Worm (Caenorhabditis elegans) whole organism, late embryonic: ENCODE results near the gene srsy-1.

ENCODE experiments used
- F13H6.1 ChIP-seq: sonication (generic microtip); optimal IDR thresholded peaks from 2 replicates; lab custom pipeline; 2016; ENCODE audit warnings: missing genetic modification characterization, missing compliant biosample characterization
- K09A11.1 ChIP-seq: sonication (generic microtip); optimal IDR thresholded peaks from 2 replicates; lab custom pipeline; 2017; ENCODE audit warnings: antibody characterized with exemption, mild to moderate bottlenecking, missing genetic modification characterization, missing compliant biosample characterization; ENCODE audit not compliant: insufficient read depth
- ahr-1 ChIP-seq: sonication (generic microtip); optimal IDR thresholded peaks from 2 replicates; lab custom pipeline; 2016; ENCODE audit warnings: missing genetic modification characterization, missing compliant biosample characterization
- ama-1 ChIP-seq: fragments of 150-350 bp; optimal IDR thresholded peaks from 2 replicates; lab custom pipeline; 2014
- ceh-18 ChIP-seq: sonication (generic microtip); optimal IDR thresholded peaks from 2 replicates; lab custom pipeline; 2016; ENCODE audit warnings: missing genetic modification characterization, missing compliant biosample characterization
- ceh-22 ChIP-seq: sonication (generic microtip); optimal IDR thresholded peaks from 2 replicates; lab custom pipeline; 2017; ENCODE audit warnings: missing biosample characterization, missing genetic modification characterization
- ceh-24 ChIP-seq: sonication (generic microtip); optimal IDR thresholded peaks from 2 replicates; lab custom pipeline; 2016; ENCODE audit warnings: mild to moderate bottlenecking, missing genetic modification characterization, missing compliant biosample characterization
- ceh-31 ChIP-seq: sonication (generic microtip); optimal IDR thresholded peaks from 2 replicates; lab custom pipeline; 2016; ENCODE audit warnings: missing genetic modification characterization, missing compliant biosample characterization
- ceh-48 ChIP-seq: sonication (generic microtip); optimal IDR thresholded peaks from 2 replicates; lab custom pipeline; 2016; ENCODE audit warnings: missing genetic modification characterization, inconsistent platforms, missing compliant biosample characterization
- ceh-6 ChIP-seq: fragments of 200-800 bp; sonication (Bioruptor generic); optimal IDR thresholded peaks from 2 replicates; lab custom pipeline; 2018; ENCODE audit warnings: mild to moderate bottlenecking, missing genetic modification characterization, missing compliant biosample characterization
- ceh-9 ChIP-seq: sonication (generic microtip); optimal IDR thresholded peaks from 2 replicates; lab custom pipeline; 2016; ENCODE audit warnings: mild to moderate bottlenecking, missing genetic modification characterization, inconsistent platforms, missing compliant biosample characterization
- dmd-4 ChIP-seq: sonication (generic microtip); optimal IDR thresholded peaks from 2 replicates; lab custom pipeline; 2016; ENCODE audit warnings: borderline replicate concordance, missing genetic modification characterization, missing compliant biosample characterization
- dve-1 ChIP-seq: sonication (generic microtip); optimal IDR thresholded peaks from 2 replicates; lab custom pipeline; 2017; ENCODE audit warnings: antibody characterized with exemption, mild to moderate bottlenecking, missing genetic modification characterization, missing compliant biosample characterization
- ets-4 ChIP-seq: sonication (generic microtip); optimal IDR thresholded peaks from 2 replicates; lab custom pipeline; 2016; ENCODE audit warnings: missing genetic modification characterization, missing compliant biosample characterization
- fkh-6 ChIP-seq: sonication (generic microtip); optimal IDR thresholded peaks from 2 replicates; lab custom pipeline; 2016; ENCODE audit warnings: missing genetic modification characterization, missing compliant biosample characterization
- gmeb-2 ChIP-seq: sonication (generic microtip); optimal IDR thresholded peaks from 2 replicates; lab custom pipeline; 2016; ENCODE audit warnings: missing genetic modification characterization, inconsistent platforms, missing compliant biosample characterization
- hlh-30 ChIP-seq: sonication (generic microtip); optimal IDR thresholded peaks from 2 replicates; lab custom pipeline; 2017; ENCODE audit warnings: antibody characterized with exemption, missing genetic modification characterization, missing compliant biosample characterization; ENCODE audit not compliant: insufficient read depth
- hlh-6 ChIP-seq: sonication (generic microtip); optimal IDR thresholded peaks from 2 replicates; lab custom pipeline; 2016; ENCODE audit warnings: missing genotype, missing genetic modification characterization, missing compliant biosample characterization
- madf-2 ChIP-seq: sonication (generic microtip); optimal IDR thresholded peaks from 2 replicates; lab custom pipeline; 2017; ENCODE audit warnings: missing genetic modification characterization, missing compliant biosample characterization
- nfya-1 ChIP-seq: sonication (generic microtip); optimal IDR thresholded peaks from 2 replicates; lab custom pipeline; 2017; ENCODE audit warnings: missing genetic modification characterization, mild to moderate bottlenecking, missing compliant biosample characterization, antibody characterized with exemption, moderate library complexity
- nhr-232 ChIP-seq: sonication (generic microtip); optimal IDR thresholded peaks from 2 replicates; lab custom pipeline; 2016; ENCODE audit warnings: missing genetic modification characterization, missing compliant biosample characterization
- npax-4 ChIP-seq: sonication (generic microtip); optimal IDR thresholded peaks from 2 replicates; lab custom pipeline; 2016; ENCODE audit warnings: missing genetic modification characterization, missing compliant biosample characterization
- pat-9 ChIP-seq: fragments of 200-800 bp; sonication (Bioruptor generic); optimal IDR thresholded peaks from 2 replicates; lab custom pipeline; 2018; ENCODE audit warnings: mild to moderate bottlenecking, missing genetic modification characterization, moderate library complexity, missing compliant biosample characterization
- pax-1 ChIP-seq: fragments of 150-350 bp; optimal IDR thresholded peaks from 2 replicates; lab custom pipeline; 2014; ENCODE audit warnings: missing biosample characterization, missing genetic modification characterization
- pha-2 ChIP-seq: sonication (generic microtip); optimal IDR thresholded peaks from 2 replicates; lab custom pipeline; 2017; ENCODE audit warnings: mild to moderate bottlenecking, missing genetic modification characterization, missing compliant biosample characterization
- pha-4 ChIP-seq: fragments of 150-350 bp; optimal IDR thresholded peaks from 2 replicates; lab custom pipeline; 2018; ENCODE audit warnings: missing biosample characterization, missing genetic modification reagents, missing genetic modification characterization
- pros-1 ChIP-seq: fragments of 150-350 bp; optimal IDR thresholded peaks from 2 replicates; lab custom pipeline; 2014; ENCODE audit warnings: missing biosample characterization, missing genetic modification reagents, missing genetic modification characterization
- ref-2 ChIP-seq: sonication (generic microtip); optimal IDR thresholded peaks from 2 replicates; lab custom pipeline; 2016; ENCODE audit warnings: missing genetic modification characterization, missing compliant biosample characterization
- rnt-1 ChIP-seq: sonication (generic microtip); optimal IDR thresholded peaks from 2 replicates; lab custom pipeline; 2016; ENCODE audit warnings: missing genetic modification characterization, missing compliant biosample characterization
- sdc-2 ChIP-seq: sonication (generic microtip); optimal IDR thresholded peaks from 2 replicates; lab custom pipeline; 2016; ENCODE audit warnings: missing genotype, missing genetic modification characterization, missing compliant biosample characterization
- sox-2 ChIP-seq: fragments of 200-800 bp; sonication (Bioruptor generic); IDR thresholded peaks from 2 replicates; pipeline ENCODE4 v1.3.6; 2022; ENCODE audit warnings: missing genetic modification reagents, missing genetic modification characterization, missing compliant biosample characterization
- sox-4 ChIP-seq: sonication (generic microtip); optimal IDR thresholded peaks from 2 replicates; lab custom pipeline; 2017; ENCODE audit warnings: mild to moderate bottlenecking, missing genetic modification characterization, inconsistent platforms, missing compliant biosample characterization
- tbx-2 ChIP-seq: sonication (generic microtip); optimal IDR thresholded peaks from 2 replicates; lab custom pipeline; 2016; ENCODE audit warnings: missing genetic modification characterization, missing compliant biosample characterization
- tbx-7 ChIP-seq: sonication (generic microtip); optimal IDR thresholded peaks from 2 replicates; lab custom pipeline; 2016; ENCODE audit warnings: missing genotype, missing genetic modification characterization, missing compliant biosample characterization
- unc-42 ChIP-seq: sonication (generic microtip); optimal IDR thresholded peaks from 2 replicates; lab custom pipeline; 2016; ENCODE audit warnings: missing genotype, missing genetic modification characterization, missing compliant biosample characterization
- unc-55 ChIP-seq: sonication (generic microtip); optimal IDR thresholded peaks from 2 replicates; lab custom pipeline; 2017; ENCODE audit warnings: missing biosample characterization, missing genetic modification reagents, missing genetic modification characterization
- zip-5 ChIP-seq: sonication (generic microtip); optimal IDR thresholded peaks from 2 replicates; lab custom pipeline; 2016; ENCODE audit warnings: missing genetic modification characterization, missing compliant biosample characterization

srsy-1 gene

ce11 chrII:5069525-5069924, 46.3 kb upstream of the srsy-1 start, which contains the start of gene idpb-2:
TSS of gene idpb-2 (minus strand) at chrII:5069625.
- TF ChIP-seq hlh-6 (tag; lab: Kevin White, UChicago) (no peak), ceh-18 (tag; lab: Kevin White, UChicago) (no peak), pat-9 (tag; lab: Kevin White, UChicago) (no peak), ref-2 (tag; lab: Kevin White, UChicago) (no peak), pros-1 (tag; lab: Kevin White, UChicago) (no peak), ceh-24 (tag; lab: Kevin White, UChicago) (no peak), K09A11.1 (tag; lab: Kevin White, UChicago) (no peak), ama-1 (no peak), sox-4 (no peak), ets-4 (tag; lab: Kevin White, UChicago) (no peak), nfya-1 (no peak), madf-2 (no peak), ceh-9 (tag; lab: Kevin White, UChicago) (no peak), rnt-1 (no peak)

ce11 chrII:5071265-5071664, 44.6 kb upstream of the srsy-1 start, which contains the start of gene C27A2.7:
TSS of gene C27A2.7 (minus strand) at chrII:5071365.
- TF ChIP-seq pha-4, result no peak
- no peak for TF ChIP-seq nhr-232 (tag; lab: Kevin White, UChicago)
- TF ChIP-seq npax-4 (tag; lab: Kevin White, UChicago), result no peak
- no peak for TF ChIP-seq pha-2
- TF ChIP-seq gmeb-2 (tag; lab: Kevin White, UChicago), result no peak
- TF ChIP-seq ceh-31 (tag; lab: Kevin White, UChicago), result no peak
- no peak for TF ChIP-seq ceh-48 (tag; lab: Kevin White, UChicago)
- no peak for TF ChIP-seq rnt-1
- TF ChIP-seq fkh-6 (tag; lab: Kevin White, UChicago), result no peak
- TF ChIP-seq F13H6.1 (tag; lab: Kevin White, UChicago), result no peak
- TF ChIP-seq tbx-7 (tag; lab: Kevin White, UChicago), result no peak

- TF ChIP-seq dmd-4 (tag; lab: Kevin White, UChicago) (no peak), tbx-2 (tag; lab: Kevin White, UChicago) (peak; percentile 32), ahr-1 (tag; lab: Kevin White, UChicago) (no peak), dve-1 (tag; lab: Kevin White, UChicago) (no peak), nfya-1 (peak; percentile 39), ceh-22 (tag; lab: Kevin White, UChicago) (no peak), ceh-48 (tag; lab: Kevin White, UChicago) (peak; percentile 25), pax-1 (peak; percentile 86), unc-55 (GFP tag; lab: Kevin White, UChicago) (peak; percentile 41), ref-2 (tag; lab: Kevin White, UChicago) (no peak), hlh-30 (tag; lab: Kevin White, UChicago) (peak; percentile 52), unc-42 (tag; lab: Kevin White, UChicago) (peak; percentile 65)
These were observed 34.5 kb upstream of the srsy-1 start, which contains the start of gene dsh-2 for ce11 chrII:5081124-5081913. TSS of gene dsh-2 (minus strand) at chrII:5081174.

- TF ChIP-seq sox-2 (GFP tag; lab: Robert Waterston, UW) (no peak), zip-5 (no peak), sdc-2 (tag; lab: Kevin White, UChicago) (no peak), ceh-6 (GFP tag; lab: Kevin White, UChicago) (no peak), npax-4 (tag; lab: Kevin White, UChicago) (no peak)
These were observed 32.5 kb upstream of the srsy-1 start, which contains the start of gene C04G6.4 for ce11 chrII:5083341-5083740. TSS of gene C04G6.4 (minus strand) at chrII:5083441.
